Worm (Caenorhabditis elegans) whole organism, young adult: ENCODE measurements around the gene helq-1.

Source experiments
- B0019.2 ChIP-seq: fragments of 200-800 bp; sonication (Bioruptor generic); conservative IDR thresholded peaks from 2 replicates; pipeline ENCODE4 v1.3.6; 2022; ENCODE audit warnings: missing genetic modification reagents, missing genetic modification characterization, missing compliant biosample characterization
- F39B2.1 ChIP-seq: fragments of 200-800 bp; sonication (Bioruptor generic); IDR thresholded peaks from 2 replicates; pipeline ENCODE4 v1.3.6; 2022; ENCODE audit warnings: missing genetic modification reagents, missing genetic modification characterization, missing compliant biosample characterization
- attf-3 ChIP-seq: fragments of 200-800 bp; sonication (Bioruptor generic); conservative IDR thresholded peaks from 2 replicates; pipeline ENCODE4 v1.3.6; 2022; ENCODE audit warnings: missing genetic modification reagents, missing genetic modification characterization, missing compliant biosample characterization
- bed-1 ChIP-seq: fragments of 200-800 bp; sonication (Bioruptor generic); IDR thresholded peaks from 2 replicates; pipeline ENCODE4 v1.3.6; 2022; ENCODE audit warnings: missing genetic modification reagents, missing genetic modification characterization, missing compliant biosample characterization
- ceh-100 ChIP-seq: fragments of 200-800 bp; sonication (Bioruptor generic); IDR thresholded peaks from 2 replicates; pipeline ENCODE4 v1.3.6; 2022; ENCODE audit warnings: missing genetic modification reagents, missing genetic modification characterization, missing compliant biosample characterization
- nhr-90 ChIP-seq: sonication (generic microtip); optimal IDR thresholded peaks from 2 replicates; lab custom pipeline; 2016; ENCODE audit warnings: missing genotype, mild to moderate bottlenecking, missing genetic modification characterization, missing compliant biosample characterization
- rpc-1 ChIP-seq, 2 experiments: fragments of 150-350 bp in 1 of 2; sonication (generic microtip) in 1 of 2; optimal IDR thresholded peaks; 2 replicates each; lab custom pipeline; 2014 to 2018; ENCODE audit warnings: missing biosample characterization in 1 of 2, missing genetic modification characterization in 1 of 2, missing genetic modification reagents in 1 of 2, missing genotype in 1 of 2
- snpc-4 ChIP-seq, 5 experiments: fragments of 150-350 bp in 1 of 5; sonication (generic microtip) in 4 of 5; optimal IDR thresholded peaks; 2 replicates each; lab custom pipeline; 2014 to 2018; ENCODE audit warnings: missing genetic modification characterization in 5 of 5, missing biosample characterization in 3 of 5, antibody characterized with exemption in 2 of 5, mild to moderate bottlenecking in 2 of 5, missing compliant biosample characterization in 2 of 5, missing genotype in 2 of 5, moderate library complexity in 2 of 5, missing genetic modification reagents in 1 of 5
- ztf-3 ChIP-seq: fragments of 200-800 bp; sonication (Bioruptor generic); optimal IDR thresholded peaks from 2 replicates; lab custom pipeline; 2018; ENCODE audit warnings: mild to moderate bottlenecking, missing genetic modification characterization, missing compliant biosample characterization

DNA sequence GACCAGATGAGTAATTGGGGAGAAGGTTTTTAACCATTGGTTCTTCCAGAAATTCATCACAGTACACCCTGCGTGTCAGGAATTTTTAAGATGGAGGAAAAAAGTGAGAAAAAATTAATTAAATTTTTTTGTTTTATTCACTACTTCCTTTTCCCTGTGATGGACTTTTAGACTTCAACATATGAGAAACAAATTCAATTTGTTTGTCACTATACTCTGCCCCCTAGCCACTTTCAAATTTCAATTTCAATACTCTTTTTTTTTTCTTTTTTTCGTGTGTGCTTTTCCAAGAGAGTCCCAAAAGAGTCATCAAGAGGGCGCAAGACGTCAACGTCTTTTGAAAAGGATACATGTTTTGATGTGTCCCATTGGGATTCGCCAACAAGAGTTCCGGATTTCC is 25.9 kb upstream of the helq-1 start:
- TF ChIP-seq F39B2.1 (GFP tag; lab: Robert Waterston, UW): no peak
- TF ChIP-seq snpc-4 (GFP tag; optimal IDR thresholded peaks at IDR 0.05; lab: Kevin White, UChicago): no peak
- no peak for TF ChIP-seq snpc-4 (tag; optimal IDR thresholded peaks at IDR 0.05; lab: Kevin White, UChicago)
- TF ChIP-seq B0019.2 (GFP tag; lab: Robert Waterston, UW): no peak
- TF ChIP-seq rpc-1 (optimal IDR thresholded peaks at IDR 0.05; lab: Kevin White, UChicago): no peak
- no peak for TF ChIP-seq rpc-1 (tag; optimal IDR thresholded peaks at IDR 0.05; lab: Kevin White, UChicago)
- TF ChIP-seq nhr-90: no peak
- TF ChIP-seq attf-3 (GFP tag; lab: Robert Waterston, UW): no peak
- no peak for TF ChIP-seq bed-1 (GFP tag; lab: Robert Waterston, UW)
- no peak for TF ChIP-seq ceh-100
- TF ChIP-seq ztf-3 (GFP tag; lab: Kevin White, UChicago): no peak
